Worm (Caenorhabditis elegans) whole organism, mixed stage, embryonic: ENCODE measurements around the gene F38B6.7.

Experiments
- M03D4.4 ChIP-seq: sonication (generic microtip); optimal IDR thresholded peaks from 2 replicates; lab custom pipeline; 2017; ENCODE audit warnings: mild to moderate bottlenecking, missing genetic modification characterization, missing compliant biosample characterization
- bed-3 ChIP-seq: fragments of 200-800 bp; sonication (Bioruptor generic); optimal IDR thresholded peaks from 3 replicates; lab custom pipeline; 2018; ENCODE audit warnings: mild to moderate bottlenecking, missing genetic modification characterization, moderate library complexity, missing compliant biosample characterization
- blmp-1 ChIP-seq: fragments of 150-350 bp; optimal IDR thresholded peaks from 2 replicates; lab custom pipeline; 2014; ENCODE audit warnings: missing biosample characterization, missing genetic modification characterization
- ceh-39 ChIP-seq: fragments of 150-350 bp; optimal IDR thresholded peaks from 2 replicates; lab custom pipeline; 2014; ENCODE audit warnings: missing biosample characterization, missing genetic modification characterization
- ceh-43 ChIP-seq: fragments of 200-800 bp; sonication (Bioruptor generic); optimal IDR thresholded peaks from 2 replicates; lab custom pipeline; 2018; ENCODE audit warnings: mild to moderate bottlenecking, missing genetic modification characterization, moderate library complexity, missing compliant biosample characterization
- ces-1 ChIP-seq: fragments of 150-350 bp; optimal IDR thresholded peaks from 2 replicates; lab custom pipeline; 2014; ENCODE audit warnings: missing biosample characterization, missing genetic modification reagents, missing genetic modification characterization
- cnd-1 ChIP-seq: fragments of 200-800 bp; sonication (Bioruptor generic); optimal IDR thresholded peaks from 2 replicates; lab custom pipeline; 2018; ENCODE audit warnings: mild to moderate bottlenecking, missing genetic modification characterization, missing compliant biosample characterization
- drap-1 ChIP-seq: fragments of 200-800 bp; sonication (Bioruptor generic); optimal IDR thresholded peaks from 3 replicates; lab custom pipeline; 2018; ENCODE audit warnings: mild to moderate bottlenecking, missing genetic modification characterization, missing compliant biosample characterization
- elt-3 ChIP-seq: fragments of 150-350 bp; optimal IDR thresholded peaks from 2 replicates; lab custom pipeline; 2014; ENCODE audit warnings: missing biosample characterization, missing genetic modification characterization
- ham-2 ChIP-seq: fragments of 200-800 bp; sonication (Bioruptor generic); optimal IDR thresholded peaks from 2 replicates; lab custom pipeline; 2018; ENCODE audit warnings: mild to moderate bottlenecking, missing genetic modification characterization, missing compliant biosample characterization
- hlh-1 ChIP-seq: fragments of 150-350 bp; optimal IDR thresholded peaks from 2 replicates; lab custom pipeline; 2014; ENCODE audit warnings: missing biosample characterization, missing genetic modification reagents, missing genetic modification characterization
- lin-13 ChIP-seq: fragments of 150-350 bp; optimal IDR thresholded peaks from 2 replicates; lab custom pipeline; 2014; ENCODE audit warnings: missing biosample characterization, missing genetic modification characterization
- lin-32 ChIP-seq: fragments of 200-800 bp; sonication (Bioruptor generic); optimal IDR thresholded peaks from 2 replicates; lab custom pipeline; 2018; ENCODE audit warnings: mild to moderate bottlenecking, missing genetic modification characterization, missing compliant biosample characterization
- lsy-2 ChIP-seq: fragments of 150-350 bp; optimal IDR thresholded peaks from 2 replicates; lab custom pipeline; 2014; ENCODE audit warnings: missing biosample characterization, missing genetic modification characterization
- mab-5 ChIP-seq: fragments of 150-350 bp; optimal IDR thresholded peaks from 2 replicates; lab custom pipeline; 2014; ENCODE audit warnings: missing biosample characterization, missing genetic modification characterization
- mep-1 ChIP-seq: fragments of 150-350 bp; optimal IDR thresholded peaks from 2 replicates; lab custom pipeline; 2017; ENCODE audit warnings: missing biosample characterization, missing genetic modification reagents, missing genetic modification characterization, inconsistent platforms
- mls-2 ChIP-seq: sonication (generic microtip); optimal IDR thresholded peaks from 2 replicates; lab custom pipeline; 2016; ENCODE audit warnings: mild to moderate bottlenecking, missing genetic modification characterization, moderate library complexity, missing compliant biosample characterization
- nhr-12 ChIP-seq: fragments of 150-350 bp; optimal IDR thresholded peaks from 2 replicates; lab custom pipeline; 2014; ENCODE audit warnings: missing biosample characterization, missing genetic modification characterization
- nhr-2 ChIP-seq: fragments of 150-350 bp; optimal IDR thresholded peaks from 2 replicates; lab custom pipeline; 2014; ENCODE audit warnings: missing biosample characterization, missing genetic modification characterization
- nhr-237 ChIP-seq: fragments of 150-350 bp; optimal IDR thresholded peaks from 2 replicates; lab custom pipeline; 2014; ENCODE audit warnings: missing biosample characterization, missing genetic modification characterization
- nhr-28 ChIP-seq: fragments of 150-350 bp; optimal IDR thresholded peaks from 2 replicates; lab custom pipeline; 2014; ENCODE audit warnings: missing biosample characterization, missing genetic modification characterization
- nhr-76 ChIP-seq: sonication (generic microtip); optimal IDR thresholded peaks from 2 replicates; lab custom pipeline; 2017; ENCODE audit warnings: missing biosample characterization, missing genetic modification characterization
- pha-4 ChIP-seq: fragments of 150-350 bp; optimal IDR thresholded peaks from 2 replicates; lab custom pipeline; 2018; ENCODE audit warnings: missing biosample characterization, missing genetic modification reagents, missing genetic modification characterization
- sem-2 ChIP-seq: fragments of 200-800 bp; sonication (Bioruptor generic); optimal IDR thresholded peaks from 2 replicates; lab custom pipeline; 2018; ENCODE audit warnings: mild to moderate bottlenecking, missing genetic modification characterization, missing compliant biosample characterization
- snpc-4 ChIP-seq: fragments of 150-350 bp; optimal IDR thresholded peaks from 2 replicates; lab custom pipeline; 2014; ENCODE audit warnings: missing biosample characterization, missing genetic modification characterization
- sptf-1 ChIP-seq: sonication (generic microtip); optimal IDR thresholded peaks from 2 replicates; lab custom pipeline; 2017; ENCODE audit warnings: mild to moderate bottlenecking, missing genetic modification characterization, moderate library complexity, missing compliant biosample characterization
- tbx-8 ChIP-seq: fragments of 200-800 bp; sonication (Bioruptor generic); optimal IDR thresholded peaks from 2 replicates; lab custom pipeline; 2018; ENCODE audit warnings: mild to moderate bottlenecking, missing genetic modification characterization, moderate library complexity, missing compliant biosample characterization
- unc-39 ChIP-seq: fragments of 150-350 bp; optimal IDR thresholded peaks from 2 replicates; lab custom pipeline; 2014; ENCODE audit warnings: missing biosample characterization, missing genetic modification characterization
- unc-62 ChIP-seq: fragments of 150-350 bp; optimal IDR thresholded peaks from 2 replicates; lab custom pipeline; 2014; ENCODE audit warnings: missing biosample characterization, missing genetic modification reagents, missing genetic modification characterization
- ztf-11 ChIP-seq: fragments of 150-350 bp; optimal IDR thresholded peaks from 2 replicates; lab custom pipeline; 2014; ENCODE audit warnings: missing biosample characterization, missing genetic modification characterization

F38B6.7 gene

ce11 chrX:6705156-6705555 is 7.0 kb upstream of the F38B6.7 start:
- TF ChIP-seq elt-3 (no peak), ces-1 (GFP tag; lab: Kevin White, UChicago) (peak; percentile 91), ceh-39 (no peak), nhr-2 (no peak)

ce11 chrX:6702249-6702648 is 4.1 kb upstream of the F38B6.7 start, which contains the start of gene acr-2:
Gene acr-2 (plus strand): TSS chrX:6702549.
- TF ChIP-seq sem-2 (GFP tag; lab: Kevin White, UChicago): no peak
- no peak for TF ChIP-seq nhr-76 (tag; lab: Kevin White, UChicago)
- TF ChIP-seq tbx-8 (GFP tag; lab: Kevin White, UChicago): no peak
- TF ChIP-seq ceh-43: no peak
- TF ChIP-seq nhr-28 (tag; lab: Kevin White, UChicago): no peak
- TF ChIP-seq pha-4 (tag; lab: Kevin White, UChicago): no peak
- no peak for TF ChIP-seq mls-2 (tag; lab: Kevin White, UChicago)
- TF ChIP-seq M03D4.4 (tag; lab: Kevin White, UChicago): no peak
- no peak for TF ChIP-seq blmp-1 (tag; lab: Kevin White, UChicago)
- no peak for TF ChIP-seq cnd-1 (tag; lab: Kevin White, UChicago)
- no peak for TF ChIP-seq ceh-39
- no peak for TF ChIP-seq snpc-4 (tag; lab: Kevin White, UChicago)
- no peak for TF ChIP-seq mep-1 (tag; lab: Kevin White, UChicago)
- TF ChIP-seq mab-5 (tag; lab: Kevin White, UChicago): no peak
- TF ChIP-seq lin-32 (GFP tag; lab: Kevin White, UChicago): no peak
- TF ChIP-seq unc-39 (tag; lab: Kevin White, UChicago): no peak
- no peak for TF ChIP-seq ztf-11
- no peak for TF ChIP-seq nhr-2
- TF ChIP-seq bed-3 (GFP tag; lab: Kevin White, UChicago): no peak
- no peak for TF ChIP-seq elt-3

ce11 chrX:6693331-6693730 is 4.8 kb downstream of the F38B6.7 start, which contains the start of gene F38B6.3:
Gene F38B6.3 (plus strand): TSS chrX:6693631.
- TF ChIP-seq lsy-2 (tag; lab: Kevin White, UChicago) (no peak), ceh-43 (no peak), unc-62 (GFP tag; lab: Kevin White, UChicago) (no peak), nhr-2 (no peak), bed-3 (GFP tag; lab: Kevin White, UChicago) (no peak), nhr-76 (tag; lab: Kevin White, UChicago) (no peak), mab-5 (tag; lab: Kevin White, UChicago) (no peak), M03D4.4 (tag; lab: Kevin White, UChicago) (no peak), hlh-1 (tag; lab: Kevin White, UChicago) (no peak), sptf-1 (tag; lab: Kevin White, UChicago) (no peak), drap-1 (no peak), tbx-8 (GFP tag; lab: Kevin White, UChicago) (no peak), mls-2 (tag; lab: Kevin White, UChicago) (no peak), ceh-39 (no peak)

- TF ChIP-seq snpc-4 (tag; lab: Kevin White, UChicago) (no peak), mab-5 (tag; lab: Kevin White, UChicago) (no peak), ces-1 (GFP tag; lab: Kevin White, UChicago) (peak; percentile 58), lin-13 (tag; lab: Kevin White, UChicago) (no peak), hlh-1 (tag; lab: Kevin White, UChicago) (no peak), unc-39 (tag; lab: Kevin White, UChicago) (no peak), ceh-39 (no peak), blmp-1 (tag; lab: Kevin White, UChicago) (no peak), ham-2 (GFP tag; lab: Kevin White, UChicago) (no peak)
- TF ChIP-seq, all 35 proteins: peak for 1
Measured at ce11 chrX:6692896-6693295, 5.3 kb downstream of the F38B6.7 start.

- TF ChIP-seq nhr-12 (tag; lab: Kevin White, UChicago): no peak
- TF ChIP-seq ces-1 (GFP tag; lab: Kevin White, UChicago): peak; percentile 93
- no peak for TF ChIP-seq drap-1
- no peak for TF ChIP-seq sptf-1 (tag; lab: Kevin White, UChicago)
- no peak for TF ChIP-seq ztf-11
- TF ChIP-seq, all 35 proteins: peak for 1
Measured at ce11 chrX:6691653-6692052, 6.5 kb downstream of the F38B6.7 start.

- TF ChIP-seq nhr-28 (tag; lab: Kevin White, UChicago) (no peak), elt-3 (no peak), pha-4 (tag; lab: Kevin White, UChicago) (no peak), nhr-237 (tag; lab: Kevin White, UChicago) (no peak), cnd-1 (tag; lab: Kevin White, UChicago) (no peak), unc-62 (GFP tag; lab: Kevin White, UChicago) (no peak)
- TF ChIP-seq, all 35 proteins: peak for 0
Measured at ce11 chrX:6689985-6690384, 8.2 kb downstream of the F38B6.7 start, which contains the start of gene F38B6.6. Gene F38B6.6 (minus strand): TSS chrX:6690085.
